Fruit fly (Drosophila melanogaster) whole organism, prepupa: ENCODE data around the gene Psf1.

Experiments used
- CG10631 ChIP-seq: fragments of 200-800 bp; sonication (Bioruptor generic); optimal IDR thresholded peaks from 2 replicates; lab custom pipeline; 2016; ENCODE audit warnings: missing biosample characterization, missing genetic modification characterization
- CG11762 ChIP-seq: fragments of 200-800 bp; sonication (Bioruptor generic); optimal IDR thresholded peaks from 3 replicates; lab custom pipeline; 2016; ENCODE audit warnings: missing biosample characterization, missing genetic modification characterization; ENCODE audit not compliant: insufficient read depth
- CG11902 ChIP-seq: fragments of 200-800 bp; sonication (Bioruptor generic); optimal IDR thresholded peaks from 3 replicates; lab custom pipeline; 2016; ENCODE audit warnings: missing biosample characterization, missing genetic modification characterization
- CG3032 ChIP-seq: fragments of 200-800 bp; optimal IDR thresholded peaks from 2 replicates; lab custom pipeline; 2019; ENCODE audit warnings: missing biosample characterization, mild to moderate bottlenecking, missing genetic modification characterization, moderate library complexity
- CG31627 ChIP-seq: fragments of 200-800 bp; sonication (Bioruptor generic); optimal IDR thresholded peaks from 3 replicates; lab custom pipeline; 2016; ENCODE audit warnings: missing biosample characterization, missing genetic modification characterization
- CG34406 ChIP-seq: fragments of 200-800 bp; sonication (Bioruptor generic); optimal IDR thresholded peaks from 3 replicates; lab custom pipeline; 2016; ENCODE audit warnings: missing biosample characterization, missing genetic modification characterization
- CG6163 ChIP-seq: fragments of 200-800 bp; sonication (Bioruptor generic); IDR thresholded peaks from 3 replicates; pipeline ENCODE4 v1.3.6; 2022; ENCODE audit warnings: missing biosample characterization, missing genetic modification characterization
- CG6276 ChIP-seq: fragments of 200-800 bp; sonication (Bioruptor generic); optimal IDR thresholded peaks from 2 replicates; lab custom pipeline; 2017; ENCODE audit warnings: missing biosample characterization, mild to moderate bottlenecking, missing genetic modification characterization
- CG6792 ChIP-seq: fragments of 200-800 bp; sonication (Bioruptor generic); optimal IDR thresholded peaks from 3 replicates; lab custom pipeline; 2016; ENCODE audit warnings: missing biosample characterization, missing genetic modification characterization
- CG6808 ChIP-seq: fragments of 200-800 bp; sonication (Bioruptor generic); optimal IDR thresholded peaks from 3 replicates; lab custom pipeline; 2017; ENCODE audit warnings: missing biosample characterization, missing genetic modification characterization, mild to moderate bottlenecking, moderate library complexity, missing genetic modification reagents
- CG6854 ChIP-seq: fragments of 200-800 bp; sonication (Bioruptor generic); optimal IDR thresholded peaks from 2 replicates; lab custom pipeline; 2017; ENCODE audit warnings: missing biosample characterization, mild to moderate bottlenecking, missing genetic modification characterization
- CG7368 ChIP-seq: fragments of 200-800 bp; sonication (Bioruptor generic); optimal IDR thresholded peaks from 3 replicates; lab custom pipeline; 2016; ENCODE audit warnings: missing biosample characterization, missing genetic modification characterization
- Eip75B ChIP-seq: fragments of 200-800 bp; sonication (Bioruptor generic); optimal IDR thresholded peaks from 3 replicates; lab custom pipeline; 2016; ENCODE audit warnings: missing biosample characterization, missing genetic modification characterization
- Eip78C ChIP-seq: fragments of 200-800 bp; sonication (Bioruptor generic); peaks from one replicate; lab custom pipeline; 2016; ENCODE audit warnings: missing biosample characterization, missing genetic modification characterization
- Eip93F ChIP-seq: fragments of 200-800 bp; sonication (Bioruptor generic); optimal IDR thresholded peaks from 2 replicates; lab custom pipeline; 2016; ENCODE audit warnings: missing biosample characterization, mild to moderate bottlenecking, missing genetic modification characterization
- Ets21C ChIP-seq: fragments of 200-800 bp; sonication (Bioruptor generic); optimal IDR thresholded peaks from 3 replicates; lab custom pipeline; 2016; ENCODE audit warnings: missing biosample characterization, missing genetic modification characterization
- Ets96B ChIP-seq: fragments of 200-800 bp; optimal IDR thresholded peaks from 2 replicates; lab custom pipeline; 2019; ENCODE audit warnings: missing biosample characterization, mild to moderate bottlenecking, missing genetic modification characterization, moderate library complexity
- Gug ChIP-seq: fragments of 200-800 bp; sonication (Bioruptor generic); IDR thresholded peaks from 2 replicates; pipeline ENCODE4 v1.3.6; 2022; ENCODE audit warnings: missing biosample characterization, missing genetic modification characterization
- Hr38 ChIP-seq: sonication (Bioruptor generic); optimal IDR thresholded peaks from 2 replicates; lab custom pipeline; 2016; ENCODE audit warnings: missing biosample characterization, missing genetic modification characterization
- Hr4 ChIP-seq: fragments of 200-800 bp; sonication (Bioruptor generic); optimal IDR thresholded peaks from 3 replicates; lab custom pipeline; 2016; ENCODE audit warnings: missing biosample characterization, missing genetic modification characterization
- Lpt ChIP-seq: fragments of 200-800 bp; sonication (Bioruptor generic); optimal IDR thresholded peaks from 3 replicates; lab custom pipeline; 2016; ENCODE audit warnings: missing biosample characterization, missing genetic modification characterization
- OdsH ChIP-seq: fragments of 200-800 bp; sonication (Bioruptor generic); optimal IDR thresholded peaks from 3 replicates; lab custom pipeline; 2016; ENCODE audit warnings: missing biosample characterization, missing genetic modification characterization
- Sox102F ChIP-seq: fragments of 200-800 bp; sonication (Bioruptor generic); optimal IDR thresholded peaks from 2 replicates; lab custom pipeline; 2016; ENCODE audit warnings: missing biosample characterization, mild to moderate bottlenecking, missing genetic modification characterization
- Sox14 ChIP-seq: fragments of 200-800 bp; sonication (Bioruptor generic); optimal IDR thresholded peaks from 3 replicates; lab custom pipeline; 2016; ENCODE audit warnings: missing biosample characterization, missing genetic modification characterization
- Sox15 ChIP-seq: fragments of 200-800 bp; sonication (Bioruptor generic); optimal IDR thresholded peaks from 3 replicates; lab custom pipeline; 2016; ENCODE audit warnings: missing biosample characterization, missing genetic modification characterization
- achi ChIP-seq: fragments of 200-800 bp; sonication (Bioruptor generic); optimal IDR thresholded peaks from 3 replicates; lab custom pipeline; 2016; ENCODE audit warnings: missing biosample characterization, missing genetic modification characterization
- acj6 ChIP-seq: fragments of 200-800 bp; sonication (Bioruptor generic); optimal IDR thresholded peaks from 3 replicates; lab custom pipeline; 2016; ENCODE audit warnings: missing biosample characterization, missing genetic modification characterization
- cyc ChIP-seq: fragments of 200-800 bp; sonication (Bioruptor generic); optimal IDR thresholded peaks from 3 replicates; lab custom pipeline; 2016; ENCODE audit warnings: missing biosample characterization, missing genetic modification characterization
- dac ChIP-seq: fragments of 200-800 bp; sonication (Bioruptor generic); optimal IDR thresholded peaks from 2 replicates; lab custom pipeline; 2017; ENCODE audit warnings: missing biosample characterization, mild to moderate bottlenecking, missing genetic modification characterization
- dsx ChIP-seq: fragments of 200-800 bp; optimal IDR thresholded peaks from 3 replicates; lab custom pipeline; 2019; ENCODE audit warnings: missing biosample characterization, mild to moderate bottlenecking, missing genetic modification characterization, moderate library complexity; ENCODE audit not compliant: poor library complexity, severe bottlenecking
- eg ChIP-seq: fragments of 200-800 bp; sonication (Bioruptor generic); IDR thresholded peaks from 3 replicates; pipeline ENCODE4 v1.3.6; 2022; ENCODE audit warnings: missing biosample characterization, missing genetic modification characterization
- esn ChIP-seq: fragments of 200-800 bp; sonication (Bioruptor generic); optimal IDR thresholded peaks from 2 replicates; lab custom pipeline; 2016; ENCODE audit warnings: missing biosample characterization, mild to moderate bottlenecking, missing genetic modification characterization, moderate library complexity
- fkh ChIP-seq: fragments of 200-800 bp; sonication (Bioruptor generic); optimal IDR thresholded peaks from 3 replicates; lab custom pipeline; 2017; ENCODE audit warnings: missing biosample characterization, mild to moderate bottlenecking, missing genetic modification characterization, moderate library complexity
- lz ChIP-seq: fragments of 200-800 bp; sonication (Bioruptor generic); optimal IDR thresholded peaks from 3 replicates; lab custom pipeline; 2016; ENCODE audit warnings: missing biosample characterization, missing genetic modification characterization
- net ChIP-seq: fragments of 200-800 bp; sonication (Bioruptor generic); optimal IDR thresholded peaks from 3 replicates; lab custom pipeline; 2016; ENCODE audit warnings: missing biosample characterization, missing genetic modification characterization
- pdm3 ChIP-seq: fragments of 200-800 bp; sonication (Bioruptor generic); optimal IDR thresholded peaks from 3 replicates; lab custom pipeline; 2016; ENCODE audit warnings: missing biosample characterization, missing genetic modification characterization
- salr ChIP-seq, 2 experiments: fragments of 200-800 bp; sonication (Bioruptor generic); optimal IDR thresholded peaks; 3 replicates each; lab custom pipeline; 2016 to 2018; ENCODE audit warnings: missing biosample characterization in 2 of 2, missing genetic modification characterization in 2 of 2, mild to moderate bottlenecking in 1 of 2
- ss ChIP-seq, 2 experiments: fragments of 200-800 bp; sonication (Bioruptor generic); optimal IDR thresholded peaks; 2 replicates in 1 of 2; 3 replicates in 1 of 2; lab custom pipeline; 2017 to 2018; ENCODE audit warnings: mild to moderate bottlenecking in 2 of 2, missing biosample characterization in 2 of 2, missing genetic modification characterization in 2 of 2, moderate library complexity in 1 of 2
- svp ChIP-seq: fragments of 200-800 bp; sonication (Bioruptor generic); peaks from one replicate; lab custom pipeline; 2016; ENCODE audit warnings: missing biosample characterization, missing genetic modification characterization
- vri ChIP-seq: fragments of 200-800 bp; sonication (Bioruptor generic); optimal IDR thresholded peaks from 3 replicates; lab custom pipeline; 2016; ENCODE audit warnings: missing biosample characterization, mild to moderate bottlenecking, missing genetic modification characterization

Psf1 gene

dm6 chr3L:1256061-1256780 lies 8.7 kb upstream of the Psf1 start, which contains the start of gene tfc (continued):
- TF ChIP-seq Eip93F (no peak), dsx (GFP tag; lab: Kevin White, UChicago) (peak; percentile 8), cyc (GFP tag; lab: Kevin White, UChicago) (no peak), CG7368 (GFP tag; lab: Kevin White, UChicago) (no peak), Ets96B (no peak), CG34406 (no peak), Hr4 (GFP tag; lab: Kevin White, UChicago) (no peak), eg (peak; percentile 52; the same call in 2 of the 3 replicates), CG6792 (GFP tag; lab: Kevin White, UChicago) (peak; percentile 4), pdm3 (GFP tag; lab: Kevin White, UChicago) (no peak), CG11902 (GFP tag; lab: Kevin White, UChicago) (no peak), CG6276 (GFP tag; lab: Kevin White, UChicago) (peak; percentile 10), CG11762 (GFP tag; lab: Kevin White, UChicago) (no peak), fkh (GFP tag; lab: Kevin White, UChicago) (no peak), svp (GFP tag; lab: Kevin White, UChicago) (no peak), Lpt (GFP tag; lab: Kevin White, UChicago) (no peak), CG6854 (GFP tag; lab: Kevin White, UChicago) (peak; percentile 64), dac (GFP tag; lab: Kevin White, UChicago) (no peak), Sox15 (GFP tag; lab: Kevin White, UChicago) (no peak), CG10631 (GFP tag; lab: Kevin White, UChicago) (no peak), Sox14 (GFP tag; lab: Kevin White, UChicago) (no peak), ss (GFP tag; optimal IDR thresholded peaks at IDR 0.05; lab: Kevin White, UChicago) (peak in 1 of 2 experiments; percentile 28), OdsH (GFP tag; lab: Kevin White, UChicago) (no peak), acj6 (GFP tag; lab: Kevin White, UChicago) (no peak), Eip78C (GFP tag; lab: Kevin White, UChicago) (peak; percentile 72), CG6808 (GFP tag; lab: Kevin White, UChicago) (no peak), Sox102F (peak; percentile 34), Ets21C (GFP tag; lab: Kevin White, UChicago) (no peak), Gug (GFP tag; lab: Robert Waterston, UW) (no peak), lz (no peak), salr (GFP tag; optimal IDR thresholded peaks at IDR 0.05; lab: Kevin White, UChicago) (no peak), achi (GFP tag; lab: Kevin White, UChicago) (peak; percentile 13), Eip75B (GFP tag; lab: Kevin White, UChicago) (no peak)

DNA sequence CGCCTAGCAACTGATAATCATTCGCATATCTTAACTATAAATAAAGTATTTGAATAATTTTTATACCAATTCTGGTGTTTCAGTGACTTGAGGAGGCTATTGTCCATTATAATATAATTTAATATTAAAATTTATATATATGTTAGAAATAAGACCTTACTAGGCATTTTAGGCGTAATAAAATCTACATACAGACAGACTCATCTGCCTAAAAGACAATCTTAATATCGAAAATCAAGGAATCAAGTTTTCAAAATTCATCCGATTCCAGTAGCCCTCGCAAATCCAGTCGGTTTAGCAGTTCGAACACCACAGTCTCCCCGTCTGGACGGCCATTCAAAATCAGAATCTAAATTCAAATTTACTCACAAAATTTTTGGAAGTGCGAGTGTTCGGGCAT lies 4.2 kb upstream of the Psf1 start, which contains the start of the genes CG9130 and CG9133:
CG9130 (plus strand) TSS at position 301 of the 400 bp plus-strand sequence.
CG9133 (plus strand) TSS at position 301 of the 400 bp plus-strand sequence.
- TF ChIP-seq svp (GFP tag; lab: Kevin White, UChicago) (no peak), net (GFP tag; lab: Kevin White, UChicago) (no peak), CG3032 (tag; lab: Kevin White, UChicago) (no peak), Eip75B (GFP tag; lab: Kevin White, UChicago) (no peak), salr (GFP tag; optimal IDR thresholded peaks at IDR 0.05; lab: Kevin White, UChicago) (no peak), cyc (GFP tag; lab: Kevin White, UChicago) (no peak), pdm3 (GFP tag; lab: Kevin White, UChicago) (no peak), Hr4 (GFP tag; lab: Kevin White, UChicago) (no peak), Hr38 (no peak), CG6163 (GFP tag; lab: Robert Waterston, UW) (no peak)

DNA sequence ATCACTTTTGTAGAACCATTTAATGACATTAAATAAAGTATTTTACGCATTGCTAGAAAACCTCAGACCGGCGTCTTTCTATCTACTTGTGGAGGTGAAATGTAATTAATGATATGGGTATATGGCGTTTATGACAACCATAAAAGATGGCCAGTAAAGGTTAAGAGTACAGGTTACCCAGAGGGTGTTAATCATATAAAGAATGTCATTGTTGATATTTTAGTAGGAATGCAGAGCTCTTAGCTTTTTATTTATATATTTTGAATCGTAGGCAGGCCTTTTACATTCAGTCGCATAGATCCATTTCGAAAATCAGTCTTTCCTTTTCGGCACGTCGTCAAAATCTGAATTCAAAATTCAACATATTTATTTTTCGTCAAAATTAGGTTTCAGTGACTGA lies 2.9 kb upstream of the Psf1 start, which contains the start of gene Bfc:
Bfc (plus strand) TSS at position 301 of the 400 bp plus-strand sequence.
- TF ChIP-seq esn (GFP tag; lab: Kevin White, UChicago) = no peak
- TF ChIP-seq svp (GFP tag; lab: Kevin White, UChicago) = no peak
- no peak for TF ChIP-seq CG31627 (GFP tag; lab: Kevin White, UChicago)
- TF ChIP-seq vri (GFP tag; lab: Kevin White, UChicago) = no peak
- TF ChIP-seq CG6854 (GFP tag; lab: Kevin White, UChicago) = no peak
